Worm (Caenorhabditis elegans): ENCODE measurements around the gene C29H12.2.

- no peak for TF ChIP-seq dao-5 (tag; optimal IDR thresholded peaks at IDR 0.05)
- peak; percentile 13 for TF ChIP-seq him-1 (tag; optimal IDR thresholded peaks at IDR 0.05)
Measured at ce11 chrII:6175027-6175426, 51.4 kb downstream of the C29H12.2 start.

All from whole organism, L4/young adult.